Worm (Caenorhabditis elegans) whole organism, young adult: Measurements from ENCODE around the gene Y15E3A.5.

Experiments
- B0035.1 ChIP-seq: sonication (generic microtip); optimal IDR thresholded peaks from 2 replicates; lab custom pipeline; 2016; ENCODE audit warnings: missing genetic modification characterization, mild to moderate bottlenecking, missing compliant biosample characterization, missing genotype, missing genetic modification reagents
- B0336.3 ChIP-seq: fragments of 200-800 bp; sonication (Bioruptor generic); IDR thresholded peaks from 2 replicates; pipeline ENCODE4 v1.3.6; 2022; ENCODE audit warnings: missing genetic modification characterization, missing compliant biosample characterization
- F37B4.10 ChIP-seq: fragments of 200-800 bp; sonication (Bioruptor generic); IDR thresholded peaks from 2 replicates; pipeline ENCODE4 v1.3.6; 2022; ENCODE audit warnings: missing genetic modification characterization, missing compliant biosample characterization
- F55B11.4 ChIP-seq: sonication (generic microtip); optimal IDR thresholded peaks from 2 replicates; lab custom pipeline; 2016; ENCODE audit warnings: missing compliant biosample characterization, missing genetic modification characterization, borderline replicate concordance; ENCODE audit not compliant: insufficient read depth
- K12H6.12 ChIP-seq: fragments of 200-800 bp; sonication (Bioruptor generic); optimal IDR thresholded peaks from 2 replicates; lab custom pipeline; 2018; ENCODE audit warnings: mild to moderate bottlenecking, missing genetic modification characterization, missing compliant biosample characterization
- T07F8.4 ChIP-seq: sonication (generic microtip); optimal IDR thresholded peaks from 2 replicates; lab custom pipeline; 2016; ENCODE audit warnings: mild to moderate bottlenecking, missing genetic modification characterization, moderate library complexity, missing compliant biosample characterization
- Y53F4B.3 ChIP-seq: fragments of 200-800 bp; sonication (Bioruptor generic); IDR thresholded peaks from 2 replicates; pipeline ENCODE4 v1.3.6; 2022; ENCODE audit warnings: missing genetic modification reagents, missing genetic modification characterization, missing compliant biosample characterization
- Y79H2A.3 ChIP-seq: fragments of 200-800 bp; sonication (Bioruptor generic); conservative IDR thresholded peaks from 2 replicates; pipeline ENCODE4 v1.3.6; 2022; ENCODE audit warnings: missing genetic modification reagents, missing genetic modification characterization, missing compliant biosample characterization
- Y95B8A.8 ChIP-seq: fragments of 200-800 bp; sonication (Bioruptor generic); IDR thresholded peaks from 2 replicates; pipeline ENCODE4 v1.3.6; 2022; ENCODE audit warnings: missing genetic modification reagents, missing genetic modification characterization, missing compliant biosample characterization
- ZK185.1 ChIP-seq: sonication (generic microtip); optimal IDR thresholded peaks from 2 replicates; lab custom pipeline; 2016; ENCODE audit warnings: mild to moderate bottlenecking, missing genetic modification characterization, missing compliant biosample characterization; ENCODE audit not compliant: poor library complexity, severe bottlenecking
- ama-1 ChIP-seq, 3 experiments: fragments of 150-350 bp in 1 of 3; sonication (generic microtip) in 2 of 3; optimal IDR thresholded peaks; 2 replicates each; lab custom pipeline; 2014 to 2018; ENCODE audit warnings: missing biosample characterization in 2 of 3, missing genetic modification characterization in 2 of 3, missing genetic modification reagents in 2 of 3
- aptf-2 ChIP-seq: fragments of 200-800 bp; sonication (Bioruptor generic); conservative IDR thresholded peaks from 2 replicates; pipeline ENCODE4 v1.3.6; 2022; ENCODE audit warnings: missing genetic modification reagents, missing genetic modification characterization, missing compliant biosample characterization
- aptf-3 ChIP-seq: fragments of 200-800 bp; sonication (Bioruptor generic); IDR thresholded peaks from 2 replicates; pipeline ENCODE4 v1.3.6; 2022; ENCODE audit warnings: missing genetic modification characterization, missing compliant biosample characterization
- atf-7 ChIP-seq: sonication (generic microtip); optimal IDR thresholded peaks from 2 replicates; lab custom pipeline; 2017; ENCODE audit warnings: mild to moderate bottlenecking, missing genetic modification characterization, missing compliant biosample characterization
- athp-1 ChIP-seq: sonication (generic microtip); optimal IDR thresholded peaks from 2 replicates; lab custom pipeline; 2017; ENCODE audit warnings: mild to moderate bottlenecking, missing genetic modification characterization, missing compliant biosample characterization
- attf-3 ChIP-seq: fragments of 200-800 bp; sonication (Bioruptor generic); conservative IDR thresholded peaks from 2 replicates; pipeline ENCODE4 v1.3.6; 2022; ENCODE audit warnings: missing genetic modification reagents, missing genetic modification characterization, missing compliant biosample characterization
- attf-5 ChIP-seq: fragments of 200-800 bp; sonication (Bioruptor generic); optimal IDR thresholded peaks from 2 replicates; lab custom pipeline; 2018; ENCODE audit warnings: mild to moderate bottlenecking, missing genetic modification characterization, missing compliant biosample characterization
- bed-2 ChIP-seq: fragments of 200-800 bp; sonication (Bioruptor generic); IDR thresholded peaks from 2 replicates; pipeline ENCODE4 v1.3.6; 2022; ENCODE audit warnings: missing genetic modification reagents, missing genetic modification characterization, missing compliant biosample characterization
- cebp-1 ChIP-seq, 2 experiments: fragments of 200-800 bp in 1 of 2; sonication (Bioruptor generic) in 1 of 2; sonication (generic microtip) in 1 of 2; IDR thresholded peaks in 1 of 2; optimal IDR thresholded peaks in 1 of 2; 2 replicates each; pipeline versions ENCODE4 v1.3.6 to Lab custom; 2017 to 2022; ENCODE audit warnings: missing compliant biosample characterization in 2 of 2, missing genetic modification characterization in 2 of 2, mild to moderate bottlenecking in 1 of 2, missing genetic modification reagents in 1 of 2, moderate library complexity in 1 of 2
- cebp-2 ChIP-seq: fragments of 200-800 bp; sonication (Bioruptor generic); IDR thresholded peaks from 2 replicates; pipeline ENCODE4 v1.3.6; 2022; ENCODE audit warnings: missing genetic modification characterization, missing compliant biosample characterization
- ceh-27 ChIP-seq: fragments of 200-800 bp; sonication (Bioruptor generic); optimal IDR thresholded peaks from 2 replicates; lab custom pipeline; 2018; ENCODE audit warnings: mild to moderate bottlenecking, missing genetic modification characterization, moderate library complexity, missing compliant biosample characterization
- dpl-1 ChIP-seq: fragments of 150-350 bp; optimal IDR thresholded peaks from 2 replicates; lab custom pipeline; 2014; ENCODE audit warnings: missing biosample characterization, missing genetic modification reagents, missing genetic modification characterization
- egl-44 ChIP-seq: fragments of 200-800 bp; sonication (Bioruptor generic); IDR thresholded peaks from 2 replicates; pipeline ENCODE4 v1.3.6; 2022; ENCODE audit warnings: missing genetic modification reagents, missing genetic modification characterization, missing compliant biosample characterization
- ekl-4 ChIP-seq: fragments of 200-800 bp; sonication (Bioruptor generic); IDR thresholded peaks from 2 replicates; pipeline ENCODE4 v1.3.6; 2022; ENCODE audit warnings: missing genetic modification reagents, missing genetic modification characterization, missing compliant biosample characterization
- gei-17 ChIP-seq: fragments of 200-800 bp; sonication (Bioruptor generic); optimal IDR thresholded peaks from 2 replicates; lab custom pipeline; 2018; ENCODE audit warnings: mild to moderate bottlenecking, missing genetic modification characterization, missing compliant biosample characterization
- him-1 ChIP-seq: sonication (generic microtip); optimal IDR thresholded peaks from 2 replicates; lab custom pipeline; 2016; ENCODE audit warnings: missing genotype, missing genetic modification reagents, missing genetic modification characterization, missing compliant biosample characterization
- hlh-26 ChIP-seq: fragments of 200-800 bp; sonication (Bioruptor generic); conservative IDR thresholded peaks from 2 replicates; pipeline ENCODE4 v1.3.6; 2022; ENCODE audit warnings: missing genetic modification reagents, missing genetic modification characterization, missing compliant biosample characterization
- hsf-1 ChIP-seq: fragments of 200-800 bp; sonication (Bioruptor generic); IDR thresholded peaks from 2 replicates; pipeline ENCODE4 v1.3.6; 2022; ENCODE audit warnings: missing genetic modification reagents, missing genetic modification characterization, missing compliant biosample characterization
- let-607 ChIP-seq, 2 experiments: fragments of 200-800 bp in 1 of 2; sonication (Bioruptor generic) in 1 of 2; sonication (generic microtip) in 1 of 2; optimal IDR thresholded peaks; 2 replicates each; lab custom pipeline; 2016 to 2018; ENCODE audit warnings: mild to moderate bottlenecking in 2 of 2, missing compliant biosample characterization in 2 of 2, missing genetic modification characterization in 2 of 2, moderate library complexity in 2 of 2, missing genotype in 1 of 2
- lin-26 ChIP-seq: fragments of 200-800 bp; sonication (Bioruptor generic); IDR thresholded peaks from 2 replicates; pipeline ENCODE4 v1.3.6; 2022; ENCODE audit warnings: missing genetic modification reagents, missing genetic modification characterization, missing compliant biosample characterization
- lin-35 ChIP-seq, 3 experiments: fragments of 150-350 bp in 2 of 3; sonication (generic microtip) in 1 of 3; optimal IDR thresholded peaks; 2 replicates each; lab custom pipeline; 2014 to 2018; ENCODE audit warnings: missing biosample characterization in 3 of 3, missing genetic modification characterization in 3 of 3, missing genetic modification reagents in 3 of 3
- lin-54 ChIP-seq: fragments of 200-800 bp; sonication (Bioruptor generic); optimal IDR thresholded peaks from 2 replicates; lab custom pipeline; 2018; ENCODE audit warnings: mild to moderate bottlenecking, missing genetic modification characterization, missing compliant biosample characterization
- madf-3 ChIP-seq: fragments of 200-800 bp; sonication (Bioruptor generic); IDR thresholded peaks from 2 replicates; pipeline ENCODE4 v1.3.6; 2022; ENCODE audit warnings: missing genetic modification reagents, missing genetic modification characterization, missing compliant biosample characterization
- mes-4 ChIP-seq: sonication (generic microtip); optimal IDR thresholded peaks from 2 replicates; lab custom pipeline; 2016; ENCODE audit warnings: missing genotype, missing genetic modification characterization, missing compliant biosample characterization
- nfya-2 ChIP-seq: fragments of 200-800 bp; sonication (Bioruptor generic); IDR thresholded peaks from 2 replicates; pipeline ENCODE4 v1.3.6; 2022; ENCODE audit warnings: missing genetic modification reagents, missing genetic modification characterization, missing compliant biosample characterization
- nhr-179 ChIP-seq: sonication (generic microtip); optimal IDR thresholded peaks from 2 replicates; lab custom pipeline; 2016; ENCODE audit warnings: mild to moderate bottlenecking, missing genetic modification characterization, missing compliant biosample characterization
- pbrm-1 ChIP-seq: fragments of 200-800 bp; sonication (Bioruptor generic); IDR thresholded peaks from 2 replicates; pipeline ENCODE4 v1.3.6; 2022; ENCODE audit warnings: missing genetic modification reagents, missing genetic modification characterization, missing compliant biosample characterization
- rec-8 ChIP-seq, 2 experiments: sonication (generic microtip); optimal IDR thresholded peaks; 2 replicates each; lab custom pipeline; 2016; ENCODE audit warnings: mild to moderate bottlenecking in 2 of 2, missing genetic modification characterization in 2 of 2, missing genetic modification reagents in 2 of 2, missing genotype in 2 of 2, missing biosample characterization in 1 of 2, missing compliant biosample characterization in 1 of 2, moderate library complexity in 1 of 2
- rpc-1 ChIP-seq, 2 experiments: fragments of 150-350 bp in 1 of 2; sonication (generic microtip) in 1 of 2; optimal IDR thresholded peaks; 2 replicates each; lab custom pipeline; 2014 to 2018; ENCODE audit warnings: missing biosample characterization in 1 of 2, missing genetic modification characterization in 1 of 2, missing genetic modification reagents in 1 of 2, missing genotype in 1 of 2
- snpc-1.1 ChIP-seq: sonication (generic microtip); optimal IDR thresholded peaks from 2 replicates; lab custom pipeline; 2017; ENCODE audit warnings: missing genetic modification characterization, mild to moderate bottlenecking, missing compliant biosample characterization, antibody characterized with exemption, moderate library complexity, missing genotype, missing genetic modification reagents; ENCODE audit not compliant: insufficient read depth
- snpc-3.4 ChIP-seq: sonication (generic microtip); optimal IDR thresholded peaks from 2 replicates; lab custom pipeline; 2017; ENCODE audit warnings: missing genetic modification characterization, mild to moderate bottlenecking, missing compliant biosample characterization, antibody characterized with exemption, moderate library complexity, missing genotype, missing genetic modification reagents
- tbx-9 ChIP-seq: sonication (generic microtip); optimal IDR thresholded peaks from 2 replicates; lab custom pipeline; 2016; ENCODE audit warnings: borderline replicate concordance, missing genetic modification characterization, inconsistent platforms, missing compliant biosample characterization
- tlf-1 ChIP-seq: fragments of 200-800 bp; sonication (Bioruptor generic); optimal IDR thresholded peaks from 2 replicates; lab custom pipeline; 2018; ENCODE audit warnings: mild to moderate bottlenecking, missing genetic modification characterization, missing compliant biosample characterization
- unc-130 ChIP-seq: sonication (generic microtip); optimal IDR thresholded peaks from 2 replicates; lab custom pipeline; 2016; ENCODE audit warnings: missing genetic modification reagents, missing genetic modification characterization, missing compliant biosample characterization
- ztf-18 ChIP-seq: sonication (generic microtip); optimal IDR thresholded peaks from 2 replicates; lab custom pipeline; 2016; ENCODE audit warnings: missing genotype, mild to moderate bottlenecking, missing genetic modification characterization, missing compliant biosample characterization
- ztf-25 ChIP-seq: fragments of 200-800 bp; sonication (Bioruptor generic); IDR thresholded peaks from 2 replicates; pipeline ENCODE4 v1.3.6; 2022; ENCODE audit warnings: missing genetic modification reagents, missing genetic modification characterization, missing compliant biosample characterization

Y15E3A.5 gene

DNA sequence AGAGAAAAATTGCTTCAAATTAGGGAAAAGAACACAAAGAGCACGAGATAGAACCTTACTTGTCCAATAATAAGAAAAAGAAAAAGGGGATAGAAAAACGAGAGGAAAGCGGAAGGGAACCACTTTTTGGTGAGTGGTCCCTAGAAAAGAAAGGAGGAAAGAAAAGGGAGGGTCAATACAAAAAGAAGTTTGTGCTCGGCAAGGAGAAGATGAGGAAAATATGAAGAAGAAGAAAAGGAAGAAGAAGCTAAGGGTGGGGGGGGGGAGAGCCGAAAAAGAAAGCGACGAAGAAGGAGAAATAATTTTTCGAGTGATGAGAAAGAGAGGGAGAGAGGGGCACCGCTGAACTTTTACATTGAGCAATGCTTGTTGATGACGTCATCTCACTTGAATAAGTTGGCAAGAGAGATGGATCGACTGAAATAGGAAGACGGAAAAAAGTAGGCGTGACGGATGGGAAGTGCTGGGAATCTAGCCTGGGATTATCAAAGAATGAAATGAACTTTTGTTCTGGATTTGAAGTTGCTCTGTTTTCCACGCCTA, 45.5 kb downstream of the Y15E3A.5 start (continued):
- TF ChIP-seq snpc-1.1 (tag; lab: Kevin White, UChicago) (no peak), let-607 (tag; optimal IDR thresholded peaks at IDR 0.05; lab: Kevin White, UChicago) (no peak), Y53F4B.3 (GFP tag; lab: Robert Waterston, UW) (no peak), madf-3 (no peak), aptf-2 (no peak), gei-17 (GFP tag; lab: Kevin White, UChicago) (no peak), hlh-26 (GFP tag; lab: Robert Waterston, UW) (no peak), Y95B8A.8 (GFP tag; lab: Robert Waterston, UW) (no peak), B0336.3 (GFP tag; lab: Robert Waterston, UW) (no peak), K12H6.12 (tag; lab: Kevin White, UChicago) (peak; percentile 40), mes-4 (tag; lab: Kevin White, UChicago) (no peak), lin-54 (GFP tag; lab: Kevin White, UChicago) (no peak), pbrm-1 (no peak), dpl-1 (GFP tag; lab: Kevin White, UChicago) (no peak), aptf-3 (GFP tag; lab: Robert Waterston, UW) (no peak), rpc-1 (optimal IDR thresholded peaks at IDR 0.05; lab: Kevin White, UChicago) (no peak), rpc-1 (tag; optimal IDR thresholded peaks at IDR 0.05; lab: Kevin White, UChicago) (no peak), cebp-1 (GFP tag; IDR thresholded peaks at IDR 0.05; lab: Robert Waterston, UW) (no peak), cebp-1 (tag; optimal IDR thresholded peaks at IDR 0.05; lab: Kevin White, UChicago) (peak; percentile 41), rec-8 (tag; optimal IDR thresholded peaks at IDR 0.05; lab: Kevin White, UChicago) (no peak), ztf-18 (tag; lab: Kevin White, UChicago) (no peak), F55B11.4 (tag; lab: Kevin White, UChicago) (no peak), snpc-3.4 (no peak), ama-1 (optimal IDR thresholded peaks at IDR 0.05; lab: Kevin White, UChicago) (no peak), ama-1 (GFP tag; optimal IDR thresholded peaks at IDR 0.05; lab: Kevin White, UChicago) (peak in 1 of 2 experiments; percentile 8), cebp-2 (GFP tag; lab: Robert Waterston, UW) (no peak), ztf-25 (GFP tag; lab: Robert Waterston, UW) (no peak), lin-26 (GFP tag; lab: Robert Waterston, UW) (no peak), lin-35 (GFP tag; optimal IDR thresholded peaks at IDR 0.05; lab: Kevin White, UChicago) (peak in 1 of 3 experiments; percentile 39), bed-2 (no peak), hsf-1 (GFP tag; lab: Robert Waterston, UW) (no peak), unc-130 (GFP tag; lab: Kevin White, UChicago) (no peak), attf-3 (no peak), nfya-2 (GFP tag; lab: Robert Waterston, UW) (no peak), F37B4.10 (no peak), ekl-4 (GFP tag; lab: Robert Waterston, UW) (no peak), T07F8.4 (tag; lab: Kevin White, UChicago) (no peak), athp-1 (tag; lab: Kevin White, UChicago) (no peak), him-1 (tag; lab: Kevin White, UChicago) (no peak), ZK185.1 (tag; lab: Kevin White, UChicago) (no peak), atf-7 (tag; lab: Kevin White, UChicago) (peak; percentile 85), ceh-27 (GFP tag; lab: Kevin White, UChicago) (peak; percentile 35), nhr-179 (no peak), tlf-1 (GFP tag; lab: Kevin White, UChicago) (no peak), Y79H2A.3 (GFP tag; lab: Robert Waterston, UW) (no peak), attf-5 (GFP tag; lab: Kevin White, UChicago) (no peak), B0035.1 (tag; lab: Kevin White, UChicago) (no peak), egl-44 (GFP tag; lab: Robert Waterston, UW) (no peak), tbx-9 (no peak)
